Fruit fly (Drosophila melanogaster) whole organism, embryonic: ENCODE measurements around the gene CG11249.

ENCODE experiments used
- Ada2b ChIP-seq: fragments of 200-800 bp; sonication (Bioruptor generic); IDR thresholded peaks from 2 replicates; pipeline ENCODE4 v1.3.6; 2022; ENCODE audit warnings: missing biosample characterization, missing genetic modification characterization
- Atf6 ChIP-seq: fragments of 200-800 bp; sonication (Bioruptor generic); IDR thresholded peaks from 2 replicates; pipeline ENCODE4 v1.3.6; 2022; ENCODE audit warnings: missing biosample characterization, missing genetic modification characterization
- CG10431 ChIP-seq: fragments of 200-800 bp; sonication (Bioruptor generic); optimal IDR thresholded peaks from 3 replicates; lab custom pipeline; 2018; ENCODE audit warnings: missing biosample characterization, mild to moderate bottlenecking, missing genetic modification characterization
- CG11696 ChIP-seq: fragments of 200-800 bp; sonication (Bioruptor generic); IDR thresholded peaks from 2 replicates; pipeline ENCODE4 v1.3.6; 2022; ENCODE audit warnings: missing biosample characterization, missing genetic modification characterization
- CG12236 ChIP-seq: fragments of 200-800 bp; sonication (Bioruptor generic); optimal IDR thresholded peaks from 2 replicates; lab custom pipeline; 2016; ENCODE audit warnings: missing biosample characterization, missing genetic modification characterization
- CG13287 ChIP-seq: fragments of 200-800 bp; sonication (Bioruptor generic); IDR thresholded peaks from 2 replicates; pipeline ENCODE4 v1.3.6; 2022; ENCODE audit warnings: missing biosample characterization, missing genetic modification characterization; ENCODE audit not compliant: partially characterized antibody
- CG15269 ChIP-seq: fragments of 200-800 bp; sonication (Bioruptor generic); optimal IDR thresholded peaks from 2 replicates; lab custom pipeline; 2018; ENCODE audit warnings: missing biosample characterization, mild to moderate bottlenecking, missing genetic modification characterization, moderate library complexity
- CG32767 ChIP-seq: fragments of 200-800 bp; sonication (Bioruptor generic); IDR thresholded peaks from 2 replicates; pipeline ENCODE4 v1.3.6; 2022; ENCODE audit warnings: missing biosample characterization, missing genetic modification characterization
- CG34224 ChIP-seq: fragments of 200-800 bp; sonication (Bioruptor generic); IDR thresholded peaks from 3 replicates; pipeline ENCODE4 v1.3.6; 2022; ENCODE audit warnings: missing biosample characterization, missing genetic modification characterization; ENCODE audit not compliant: partially characterized antibody
- CG4328 ChIP-seq: fragments of 200-800 bp; sonication (Bioruptor generic); optimal IDR thresholded peaks from 3 replicates; lab custom pipeline; 2017; ENCODE audit warnings: missing biosample characterization, missing genetic modification reagents, missing genetic modification characterization
- CG6272 ChIP-seq: fragments of 200-800 bp; sonication (Bioruptor generic); IDR thresholded peaks from 2 replicates; pipeline ENCODE4 v1.3.6; 2022; ENCODE audit warnings: missing biosample characterization, missing genetic modification characterization
- CG7357 ChIP-seq: fragments of 200-800 bp; sonication (Bioruptor generic); IDR thresholded peaks from 3 replicates; pipeline ENCODE4 v1.3.6; 2022; ENCODE audit warnings: missing biosample characterization, missing genetic modification characterization
- CG7745 ChIP-seq: fragments of 200-800 bp; sonication (Bioruptor generic); optimal IDR thresholded peaks from 2 replicates; lab custom pipeline; 2018; ENCODE audit warnings: missing biosample characterization, mild to moderate bottlenecking, missing genetic modification characterization, moderate library complexity
- CrebB ChIP-seq: fragments of 200-800 bp; sonication (Bioruptor generic); optimal IDR thresholded peaks from 3 replicates; lab custom pipeline; 2018; ENCODE audit warnings: missing biosample characterization, mild to moderate bottlenecking, missing genetic modification characterization
- D ChIP-seq, 2 experiments: fragments of 200-800 bp in 1 of 2; fragments of >200 bp in 1 of 2; sonication (Bioruptor generic) in 1 of 2; optimal IDR thresholded peaks; 2 replicates in 1 of 2; 3 replicates in 1 of 2; lab custom pipeline; 2017; ENCODE audit warnings: mild to moderate bottlenecking in 1 of 2, missing biosample characterization in 1 of 2, missing genetic modification characterization in 1 of 2, missing genetic modification reagents in 1 of 2
- Deaf1 ChIP-seq: fragments of 200-800 bp; optimal IDR thresholded peaks from 3 replicates; lab custom pipeline; 2019; ENCODE audit warnings: missing biosample characterization, mild to moderate bottlenecking, missing genetic modification characterization, moderate library complexity
- Doc2 ChIP-seq: fragments of 200-800 bp; sonication (Bioruptor generic); IDR thresholded peaks from 2 replicates; pipeline ENCODE4 v1.3.6; 2022; ENCODE audit warnings: missing biosample characterization, missing genetic modification characterization
- Ets97D ChIP-seq: fragments of 200-800 bp; sonication (Bioruptor generic); optimal IDR thresholded peaks from 3 replicates; lab custom pipeline; 2016; ENCODE audit warnings: missing biosample characterization, missing genetic modification characterization
- Gug ChIP-seq: fragments of 200-800 bp; sonication (Bioruptor generic); IDR thresholded peaks from 4 replicates; pipeline ENCODE4 v1.3.6; 2022; ENCODE audit warnings: missing biosample characterization, missing genetic modification characterization
- Hey ChIP-seq: fragments of 200-800 bp; sonication (Bioruptor generic); optimal IDR thresholded peaks from 3 replicates; lab custom pipeline; 2018; ENCODE audit warnings: missing biosample characterization, mild to moderate bottlenecking, missing genetic modification characterization
- Hr39 ChIP-seq: fragments of >200 bp; optimal IDR thresholded peaks from 2 replicates; lab custom pipeline; 2017
- Kr ChIP-seq: fragments of 200-800 bp; sonication (Bioruptor generic); optimal IDR thresholded peaks from 2 replicates; lab custom pipeline; 2017; ENCODE audit warnings: missing biosample characterization, mild to moderate bottlenecking, missing genetic modification characterization
- Med ChIP-seq: fragments of 200-800 bp; sonication (Bioruptor generic); peaks from one replicate; lab custom pipeline; 2016; ENCODE audit warnings: missing biosample characterization, missing genetic modification characterization, mild to moderate bottlenecking, inconsistent platforms, moderate library complexity
- Neu2 ChIP-seq: fragments of 200-800 bp; sonication (Bioruptor generic); optimal IDR thresholded peaks from 3 replicates; lab custom pipeline; 2016; ENCODE audit warnings: missing biosample characterization, missing genetic modification characterization, borderline replicate concordance
- YL-1 ChIP-seq: fragments of 200-800 bp; sonication (Bioruptor generic); optimal IDR thresholded peaks from 3 replicates; lab custom pipeline; 2017; ENCODE audit warnings: missing biosample characterization, mild to moderate bottlenecking, missing genetic modification characterization
- al ChIP-seq: fragments of 200-800 bp; sonication (Bioruptor generic); IDR thresholded peaks from 2 replicates; pipeline ENCODE4 v1.3.6; 2022; ENCODE audit warnings: missing biosample characterization, missing genetic modification characterization
- cato ChIP-seq: fragments of 200-800 bp; sonication (Bioruptor generic); optimal IDR thresholded peaks from 2 replicates; lab custom pipeline; 2016; ENCODE audit warnings: missing biosample characterization, missing genetic modification characterization, borderline replicate concordance
- crp ChIP-seq, 2 experiments: fragments of 200-800 bp; sonication (Bioruptor generic); optimal IDR thresholded peaks; 2 replicates in 1 of 2; 3 replicates in 1 of 2; lab custom pipeline; 2017; ENCODE audit warnings: missing biosample characterization in 2 of 2, missing genetic modification characterization in 2 of 2, mild to moderate bottlenecking in 1 of 2, moderate library complexity in 1 of 2
- gfzf ChIP-seq: fragments of 200-800 bp; sonication (Bioruptor generic); optimal IDR thresholded peaks from 2 replicates; lab custom pipeline; 2016; ENCODE audit warnings: missing biosample characterization, mild to moderate bottlenecking, missing genetic modification characterization, moderate library complexity
- grn ChIP-seq: fragments of 200-800 bp; sonication (Bioruptor generic); optimal IDR thresholded peaks from 3 replicates; lab custom pipeline; 2017; ENCODE audit warnings: missing biosample characterization, missing genetic modification characterization
- hkb ChIP-seq, 2 experiments: fragments of 200-800 bp in 1 of 2; fragments of >200 bp in 1 of 2; sonication (Bioruptor generic) in 1 of 2; IDR thresholded peaks in 1 of 2; optimal IDR thresholded peaks in 1 of 2; 2 replicates each; pipeline versions ENCODE4 v1.3.6 to Lab custom; 2017 to 2022; ENCODE audit warnings: missing biosample characterization in 1 of 2, missing genetic modification characterization in 1 of 2
- hth ChIP-seq: fragments of >200 bp; optimal IDR thresholded peaks from 2 replicates; lab custom pipeline; 2017; ENCODE audit warnings: inconsistent platforms
- insv ChIP-seq, 2 experiments: fragments of 200-800 bp; sonication (Bioruptor generic); optimal IDR thresholded peaks; 3 replicates each; lab custom pipeline; 2016 to 2018; ENCODE audit warnings: missing biosample characterization in 2 of 2, missing genetic modification characterization in 2 of 2
- kni ChIP-seq: fragments of 200-800 bp; sonication (Bioruptor generic); optimal IDR thresholded peaks from 3 replicates; lab custom pipeline; 2017; ENCODE audit warnings: mild to moderate bottlenecking, missing biosample characterization, missing genetic modification reagents, missing genetic modification characterization
- nom ChIP-seq: fragments of 200-800 bp; sonication (Bioruptor generic); optimal IDR thresholded peaks from 2 replicates; lab custom pipeline; 2017; ENCODE audit warnings: missing biosample characterization, missing genetic modification characterization, mild to moderate bottlenecking, moderate library complexity, missing genetic modification reagents
- oc ChIP-seq: fragments of 200-800 bp; sonication (Bioruptor generic); optimal IDR thresholded peaks from 2 replicates; lab custom pipeline; 2018; ENCODE audit warnings: missing biosample characterization, mild to moderate bottlenecking, missing genetic modification characterization, moderate library complexity
- onecut ChIP-seq: fragments of 200-800 bp; sonication (Bioruptor generic); IDR thresholded peaks from 2 replicates; pipeline ENCODE4 v1.3.6; 2022; ENCODE audit warnings: missing biosample characterization, missing genetic modification characterization
- pfk ChIP-seq: fragments of 200-800 bp; sonication (Bioruptor generic); optimal IDR thresholded peaks from 2 replicates; lab custom pipeline; 2018; ENCODE audit warnings: missing biosample characterization, mild to moderate bottlenecking, missing genetic modification characterization, moderate library complexity
- pum ChIP-seq: fragments of 200-800 bp; sonication (Bioruptor generic); optimal IDR thresholded peaks from 2 replicates; lab custom pipeline; 2016; ENCODE audit warnings: missing biosample characterization, missing genetic modification characterization
- pzg ChIP-seq: fragments of 200-800 bp; sonication (Bioruptor generic); optimal IDR thresholded peaks from 3 replicates; lab custom pipeline; 2018; ENCODE audit warnings: missing biosample characterization, mild to moderate bottlenecking, missing genetic modification characterization, moderate library complexity
- sd ChIP-seq: fragments of 200-800 bp; sonication (Bioruptor generic); optimal IDR thresholded peaks from 3 replicates; lab custom pipeline; 2018; ENCODE audit warnings: missing biosample characterization, mild to moderate bottlenecking, missing genetic modification characterization, moderate library complexity
- sens ChIP-seq: fragments of 200-800 bp; sonication (Bioruptor generic); peaks from one replicate; lab custom pipeline; 2016; ENCODE audit warnings: missing biosample characterization, missing genetic modification characterization
- tll ChIP-seq, 2 experiments: fragments of 200-800 bp in 1 of 2; fragments of >200 bp in 1 of 2; sonication (Bioruptor generic) in 1 of 2; optimal IDR thresholded peaks; 2 replicates each; lab custom pipeline; 2017 to 2019; ENCODE audit warnings: missing biosample characterization in 2 of 2, missing genetic modification characterization in 2 of 2, mild to moderate bottlenecking in 1 of 2, moderate library complexity in 1 of 2
- unpg ChIP-seq: fragments of 200-800 bp; sonication (Bioruptor generic); optimal IDR thresholded peaks from 3 replicates; lab custom pipeline; 2018; ENCODE audit warnings: missing biosample characterization, mild to moderate bottlenecking, missing genetic modification characterization, moderate library complexity
- yki ChIP-seq: fragments of >200 bp; optimal IDR thresholded peaks from 3 replicates; lab custom pipeline; 2018
- zen ChIP-seq: fragments of 200-800 bp; sonication (Bioruptor generic); optimal IDR thresholded peaks from 3 replicates; lab custom pipeline; 2018; ENCODE audit warnings: missing biosample characterization, mild to moderate bottlenecking, missing genetic modification characterization, moderate library complexity

The CG11249 gene

DNA sequence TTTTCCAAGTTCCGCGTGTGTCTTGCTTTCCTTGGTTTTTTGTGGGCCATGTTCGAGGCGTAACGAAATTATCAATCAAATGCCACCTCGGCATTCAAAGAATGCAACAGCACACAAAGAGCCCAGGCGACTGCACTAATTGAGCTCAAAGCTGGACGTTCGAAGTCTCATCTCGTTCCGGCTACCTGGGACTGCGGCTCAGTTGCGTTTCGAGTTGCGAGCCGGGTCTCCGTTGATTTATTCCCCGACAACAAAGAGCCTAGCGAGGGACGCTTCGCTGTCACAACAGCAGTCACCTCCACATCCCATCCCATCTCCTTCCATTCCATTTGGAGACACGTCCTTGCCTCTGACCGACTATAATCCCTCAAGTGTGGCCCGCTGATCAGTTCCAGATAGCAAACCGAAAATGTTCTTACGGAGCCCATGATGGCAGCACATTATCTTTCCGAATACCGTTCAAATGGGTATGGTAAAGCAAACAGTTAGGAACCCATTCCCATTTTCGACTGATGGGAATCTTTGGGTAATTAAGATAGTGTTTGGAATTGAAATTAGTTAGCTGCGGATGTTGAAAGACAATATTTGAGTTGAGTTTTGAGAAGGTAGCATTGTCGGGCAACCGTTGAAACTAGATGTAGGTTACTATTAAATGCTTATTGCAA is 28.9 kb upstream of the CG11249 start:
- peak; percentile 34 for TF ChIP-seq sd (tag; lab: Kevin White, UChicago)
- peak; percentile 43 for TF ChIP-seq zen (tag; lab: Kevin White, UChicago)
- peak; percentile 51 for TF ChIP-seq pfk (GFP tag; lab: Kevin White, UChicago)
- peak; percentile 25 for TF ChIP-seq Kr
- TF ChIP-seq kni (GFP tag; lab: Kevin White, UChicago) = peak; percentile 56
- no peak for TF ChIP-seq Atf6 (GFP tag; lab: Robert Waterston, UW)
- no peak for TF ChIP-seq Ada2b (GFP tag; lab: Robert Waterston, UW)
- peak; percentile 50 for TF ChIP-seq CG7745 (tag; lab: Kevin White, UChicago)
- no peak for TF ChIP-seq crp (GFP tag; optimal IDR thresholded peaks at IDR 0.05; lab: Kevin White, UChicago)
- TF ChIP-seq tll (GFP tag; optimal IDR thresholded peaks at IDR 0.05; lab: Kevin White, UChicago) = peak in 1 of 2 experiments; percentile 23
- no peak for TF ChIP-seq pum (GFP tag; lab: Kevin White, UChicago)
- TF ChIP-seq grn (GFP tag; lab: Kevin White, UChicago) = peak; percentile 90
- TF ChIP-seq CrebB (tag; lab: Kevin White, UChicago) = no peak
- 0 out of 2 replicates have a peak, but pooled peaks have one; percentile 8 for TF ChIP-seq al (GFP tag; lab: Robert Waterston, UW)
- TF ChIP-seq D (optimal IDR thresholded peaks at IDR 0.05; lab: Kevin White, UChicago) = peak; percentile 68
- no peak for TF ChIP-seq D (GFP tag; optimal IDR thresholded peaks at IDR 0.05; lab: Kevin White, UChicago)

DNA sequence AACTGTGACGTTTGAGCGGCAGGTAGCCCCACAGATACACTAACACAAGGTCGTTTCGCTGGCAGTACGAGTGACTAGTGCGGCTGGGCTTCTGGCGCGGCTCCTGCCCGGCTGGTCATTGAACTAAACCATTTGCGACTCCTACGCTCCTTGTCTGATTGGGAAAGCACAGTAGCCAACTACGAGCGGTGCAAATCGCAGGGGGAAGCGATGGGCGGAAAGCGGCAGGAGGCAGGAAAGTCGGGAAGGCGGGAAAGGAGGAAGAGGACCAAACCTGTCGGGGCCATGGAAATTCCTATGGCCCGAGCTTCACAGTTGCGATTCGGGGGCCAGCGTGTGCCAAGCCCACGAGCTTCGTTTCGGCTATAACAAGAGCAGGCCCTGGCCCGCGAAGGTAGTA is 27.8 kb upstream of the CG11249 start:
- TF ChIP-seq crp (GFP tag; optimal IDR thresholded peaks at IDR 0.05; lab: Kevin White, UChicago) (no peak), Hr39 (lab: Kevin White, UChicago) (peak; percentile 1), Doc2 (GFP tag; lab: Robert Waterston, UW) (no peak), CG11696 (GFP tag; lab: Robert Waterston, UW) (no peak), unpg (GFP tag; lab: Kevin White, UChicago) (no peak), CG12236 (no peak), CG15269 (tag; lab: Kevin White, UChicago) (no peak), CG6272 (GFP tag; lab: Robert Waterston, UW) (no peak), CG34224 (GFP tag; lab: Robert Waterston, UW) (no peak), oc (no peak), gfzf (no peak), Med (GFP tag; lab: Kevin White, UChicago) (peak; percentile 68)

DNA sequence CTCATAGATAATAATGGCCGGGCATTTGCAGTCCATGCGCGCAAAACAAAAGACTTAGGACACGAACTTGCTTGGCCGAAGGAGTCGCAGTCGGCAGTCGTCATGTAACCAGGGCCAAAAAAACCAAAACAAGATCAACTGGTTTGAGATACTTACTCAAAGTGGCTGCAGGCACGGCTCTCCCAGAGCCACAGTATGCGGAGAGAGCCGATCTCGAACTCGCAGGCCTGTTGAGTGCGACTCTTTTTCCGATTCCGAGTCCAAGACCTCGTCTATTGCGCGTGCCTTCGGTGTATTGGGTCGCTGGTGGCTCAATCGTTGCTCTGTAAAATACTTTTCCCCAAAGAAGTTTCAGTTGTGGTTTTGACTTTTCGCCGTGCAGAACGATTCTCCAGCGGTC is 27.3 kb upstream of the CG11249 start, which contains the start of gene CG43980:
Gene CG43980, plus strand, starts transcription at position 352 of the 400 bp plus-strand sequence.
- TF ChIP-seq CG15269 (tag; lab: Kevin White, UChicago) (no peak), CG10431 (GFP tag; lab: Kevin White, UChicago) (peak; percentile 18), Hey (tag; lab: Kevin White, UChicago) (no peak), nom (GFP tag; lab: Kevin White, UChicago) (no peak), gfzf (no peak), pzg (GFP tag; lab: Kevin White, UChicago) (no peak), YL-1 (GFP tag; lab: Kevin White, UChicago) (no peak), CG32767 (no peak), Deaf1 (peak; percentile 79), CG4328 (no peak), CG7357 (GFP tag; lab: Robert Waterston, UW) (no peak), CG13287 (peak; percentile 17; the same call in 1 of the 2 replicates), yki (lab: Kevin White, UChicago) (peak; percentile 5), hth (lab: Kevin White, UChicago) (no peak), Gug (GFP tag; lab: Robert Waterston, UW) (no peak), onecut (no peak), insv (GFP tag; optimal IDR thresholded peaks at IDR 0.05; lab: Kevin White, UChicago) (no peak), Ets97D (GFP tag; lab: Kevin White, UChicago) (no peak), cato (no peak), Neu2 (no peak), hkb (optimal IDR thresholded peaks at IDR 0.05; lab: Kevin White, UChicago) (no peak), hkb (GFP tag; IDR thresholded peaks at IDR 0.05; lab: Robert Waterston, UW) (0 out of 2 replicates have a peak, but pooled peaks have one; percentile 33), sens (GFP tag; lab: Kevin White, UChicago) (peak; percentile 40)
